Fruit fly (Drosophila melanogaster) Kc167 (cell line): Measurements from ENCODE around the gene PRL-1.

Experiments used
- Myc ChIP-seq: fragments of >200 bp; optimal IDR thresholded peaks from 2 replicates; lab custom pipeline; 2017; ENCODE audit warnings: missing external identifiers
- Sin3A ChIP-seq: fragments of >200 bp; optimal IDR thresholded peaks from 2 replicates; lab custom pipeline; 2018; ENCODE audit warnings: missing external identifiers
- h ChIP-seq: fragments of >200 bp; optimal IDR thresholded peaks from 3 replicates; lab custom pipeline; 2018; ENCODE audit warnings: missing external identifiers

DNA sequence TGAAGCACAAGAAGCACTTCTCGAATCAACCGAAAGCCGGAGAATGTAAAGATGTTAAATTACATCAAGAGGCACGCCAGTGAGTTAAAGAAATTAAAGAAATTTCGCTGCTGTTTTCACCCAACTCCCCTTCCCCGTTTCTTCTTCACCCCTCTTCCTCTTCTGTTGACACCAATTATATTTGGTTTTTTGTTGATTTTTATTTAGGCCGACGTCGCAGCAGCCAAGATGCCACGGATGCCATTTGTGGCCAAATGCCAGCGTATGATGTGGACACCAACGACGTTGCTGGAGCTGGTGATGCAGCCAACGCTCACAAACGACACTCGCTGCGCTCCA is 31.0 kb upstream of the PRL-1 start:
- TF ChIP-seq Myc (lab: Kevin White, UChicago) (no peak), h (no peak), Sin3A (lab: Kevin White, UChicago) (no peak)
